Fruit fly (Drosophila melanogaster) whole organism, prepupa: ENCODE data around the gene CG13042.
A peak's percentile ranks its signal among the peaks of the same experiment; 100 is the strongest.

Source experiments
- Blimp-1 ChIP-seq: fragments of 200-800 bp; sonication (Bioruptor generic); optimal IDR thresholded peaks from 3 replicates; lab custom pipeline; 2017; ENCODE audit warnings: missing biosample characterization, missing genetic modification characterization, mild to moderate bottlenecking, moderate library complexity, missing genetic modification reagents
- CG10631 ChIP-seq: fragments of 200-800 bp; sonication (Bioruptor generic); optimal IDR thresholded peaks from 2 replicates; lab custom pipeline; 2016; ENCODE audit warnings: missing biosample characterization, missing genetic modification characterization
- CG10669 ChIP-seq: fragments of 200-800 bp; sonication (Bioruptor generic); optimal IDR thresholded peaks from 3 replicates; lab custom pipeline; 2018; ENCODE audit warnings: missing biosample characterization, mild to moderate bottlenecking, missing genetic modification characterization, moderate library complexity
- CG11294 ChIP-seq: fragments of 200-800 bp; sonication (Bioruptor generic); IDR thresholded peaks from 2 replicates; pipeline ENCODE4 v1.3.6; 2022; ENCODE audit warnings: missing biosample characterization, missing genetic modification characterization
- CG11762 ChIP-seq: fragments of 200-800 bp; sonication (Bioruptor generic); optimal IDR thresholded peaks from 3 replicates; lab custom pipeline; 2016; ENCODE audit warnings: missing biosample characterization, missing genetic modification characterization; ENCODE audit not compliant: insufficient read depth
- CG11902 ChIP-seq: fragments of 200-800 bp; sonication (Bioruptor generic); optimal IDR thresholded peaks from 3 replicates; lab custom pipeline; 2016; ENCODE audit warnings: missing biosample characterization, missing genetic modification characterization
- CG16779 ChIP-seq: fragments of 200-800 bp; sonication (Bioruptor generic); optimal IDR thresholded peaks from 3 replicates; lab custom pipeline; 2017; ENCODE audit warnings: missing biosample characterization, mild to moderate bottlenecking, missing genetic modification characterization
- CG3032 ChIP-seq: fragments of 200-800 bp; optimal IDR thresholded peaks from 2 replicates; lab custom pipeline; 2019; ENCODE audit warnings: missing biosample characterization, mild to moderate bottlenecking, missing genetic modification characterization, moderate library complexity
- CG31627 ChIP-seq: fragments of 200-800 bp; sonication (Bioruptor generic); optimal IDR thresholded peaks from 3 replicates; lab custom pipeline; 2016; ENCODE audit warnings: missing biosample characterization, missing genetic modification characterization
- CG32006 ChIP-seq: fragments of 200-800 bp; sonication (Bioruptor generic); optimal IDR thresholded peaks from 3 replicates; lab custom pipeline; 2017; ENCODE audit warnings: missing biosample characterization, mild to moderate bottlenecking, missing genetic modification characterization
- CG34406 ChIP-seq: fragments of 200-800 bp; sonication (Bioruptor generic); optimal IDR thresholded peaks from 3 replicates; lab custom pipeline; 2016; ENCODE audit warnings: missing biosample characterization, missing genetic modification characterization
- CG3919 ChIP-seq: fragments of 200-800 bp; sonication (Bioruptor generic); optimal IDR thresholded peaks from 3 replicates; lab custom pipeline; 2016; ENCODE audit warnings: missing biosample characterization, missing genetic modification characterization
- CG4318 ChIP-seq: fragments of 200-800 bp; sonication (Bioruptor generic); optimal IDR thresholded peaks from 3 replicates; lab custom pipeline; 2017; ENCODE audit warnings: missing biosample characterization, mild to moderate bottlenecking, missing genetic modification characterization
- CG6163 ChIP-seq: fragments of 200-800 bp; sonication (Bioruptor generic); IDR thresholded peaks from 3 replicates; pipeline ENCODE4 v1.3.6; 2022; ENCODE audit warnings: missing biosample characterization, missing genetic modification characterization
- CG6276 ChIP-seq: fragments of 200-800 bp; sonication (Bioruptor generic); optimal IDR thresholded peaks from 2 replicates; lab custom pipeline; 2017; ENCODE audit warnings: missing biosample characterization, mild to moderate bottlenecking, missing genetic modification characterization
- CG6792 ChIP-seq: fragments of 200-800 bp; sonication (Bioruptor generic); optimal IDR thresholded peaks from 3 replicates; lab custom pipeline; 2016; ENCODE audit warnings: missing biosample characterization, missing genetic modification characterization
- CG6808 ChIP-seq: fragments of 200-800 bp; sonication (Bioruptor generic); optimal IDR thresholded peaks from 3 replicates; lab custom pipeline; 2017; ENCODE audit warnings: missing biosample characterization, missing genetic modification characterization, mild to moderate bottlenecking, moderate library complexity, missing genetic modification reagents
- CG6854 ChIP-seq: fragments of 200-800 bp; sonication (Bioruptor generic); optimal IDR thresholded peaks from 2 replicates; lab custom pipeline; 2017; ENCODE audit warnings: missing biosample characterization, mild to moderate bottlenecking, missing genetic modification characterization
- CG7368 ChIP-seq: fragments of 200-800 bp; sonication (Bioruptor generic); optimal IDR thresholded peaks from 3 replicates; lab custom pipeline; 2016; ENCODE audit warnings: missing biosample characterization, missing genetic modification characterization
- CG8119 ChIP-seq: fragments of 200-800 bp; sonication (Bioruptor generic); IDR thresholded peaks from 3 replicates; pipeline ENCODE4 v1.3.6; 2022; ENCODE audit warnings: missing biosample characterization, missing genetic modification characterization
- CG8319 ChIP-seq: fragments of 200-800 bp; sonication (Bioruptor generic); optimal IDR thresholded peaks from 3 replicates; lab custom pipeline; 2016; ENCODE audit warnings: missing biosample characterization, missing genetic modification characterization
- CG8632 ChIP-seq: fragments of 200-800 bp; sonication (Bioruptor generic); optimal IDR thresholded peaks from 3 replicates; lab custom pipeline; 2016; ENCODE audit warnings: missing biosample characterization, missing genetic modification characterization
- CG9139 ChIP-seq: fragments of 200-800 bp; sonication (Bioruptor generic); optimal IDR thresholded peaks from 3 replicates; lab custom pipeline; 2017; ENCODE audit warnings: missing biosample characterization, mild to moderate bottlenecking, missing genetic modification characterization
- Eip75B ChIP-seq: fragments of 200-800 bp; sonication (Bioruptor generic); optimal IDR thresholded peaks from 3 replicates; lab custom pipeline; 2016; ENCODE audit warnings: missing biosample characterization, missing genetic modification characterization
- Eip78C ChIP-seq: fragments of 200-800 bp; sonication (Bioruptor generic); peaks from one replicate; lab custom pipeline; 2016; ENCODE audit warnings: missing biosample characterization, missing genetic modification characterization
- Eip93F ChIP-seq: fragments of 200-800 bp; sonication (Bioruptor generic); optimal IDR thresholded peaks from 2 replicates; lab custom pipeline; 2016; ENCODE audit warnings: missing biosample characterization, mild to moderate bottlenecking, missing genetic modification characterization
- Ets96B ChIP-seq: fragments of 200-800 bp; optimal IDR thresholded peaks from 2 replicates; lab custom pipeline; 2019; ENCODE audit warnings: missing biosample characterization, mild to moderate bottlenecking, missing genetic modification characterization, moderate library complexity
- Gug ChIP-seq: fragments of 200-800 bp; sonication (Bioruptor generic); IDR thresholded peaks from 2 replicates; pipeline ENCODE4 v1.3.6; 2022; ENCODE audit warnings: missing biosample characterization, missing genetic modification characterization
- Hr38 ChIP-seq: sonication (Bioruptor generic); optimal IDR thresholded peaks from 2 replicates; lab custom pipeline; 2016; ENCODE audit warnings: missing biosample characterization, missing genetic modification characterization
- Hr39 ChIP-seq: fragments of 200-800 bp; sonication (Bioruptor generic); optimal IDR thresholded peaks from 2 replicates; lab custom pipeline; 2016; ENCODE audit warnings: missing biosample characterization, missing genetic modification characterization
- Hr4 ChIP-seq: fragments of 200-800 bp; sonication (Bioruptor generic); optimal IDR thresholded peaks from 3 replicates; lab custom pipeline; 2016; ENCODE audit warnings: missing biosample characterization, missing genetic modification characterization
- Lpt ChIP-seq: fragments of 200-800 bp; sonication (Bioruptor generic); optimal IDR thresholded peaks from 3 replicates; lab custom pipeline; 2016; ENCODE audit warnings: missing biosample characterization, missing genetic modification characterization
- Met ChIP-seq: fragments of 200-800 bp; sonication (Bioruptor generic); optimal IDR thresholded peaks from 3 replicates; lab custom pipeline; 2016; ENCODE audit warnings: missing biosample characterization, missing genetic modification characterization
- OdsH ChIP-seq: fragments of 200-800 bp; sonication (Bioruptor generic); optimal IDR thresholded peaks from 3 replicates; lab custom pipeline; 2016; ENCODE audit warnings: missing biosample characterization, missing genetic modification characterization
- Smox ChIP-seq: fragments of 200-800 bp; sonication (Bioruptor generic); optimal IDR thresholded peaks from 3 replicates; lab custom pipeline; 2016; ENCODE audit warnings: missing biosample characterization, missing genetic modification characterization
- Sox102F ChIP-seq: fragments of 200-800 bp; sonication (Bioruptor generic); optimal IDR thresholded peaks from 2 replicates; lab custom pipeline; 2016; ENCODE audit warnings: missing biosample characterization, mild to moderate bottlenecking, missing genetic modification characterization
- Sox14 ChIP-seq: fragments of 200-800 bp; sonication (Bioruptor generic); optimal IDR thresholded peaks from 3 replicates; lab custom pipeline; 2016; ENCODE audit warnings: missing biosample characterization, missing genetic modification characterization
- Sox15 ChIP-seq: fragments of 200-800 bp; sonication (Bioruptor generic); optimal IDR thresholded peaks from 3 replicates; lab custom pipeline; 2016; ENCODE audit warnings: missing biosample characterization, missing genetic modification characterization
- acj6 ChIP-seq: fragments of 200-800 bp; sonication (Bioruptor generic); optimal IDR thresholded peaks from 3 replicates; lab custom pipeline; 2016; ENCODE audit warnings: missing biosample characterization, missing genetic modification characterization
- cyc ChIP-seq: fragments of 200-800 bp; sonication (Bioruptor generic); optimal IDR thresholded peaks from 3 replicates; lab custom pipeline; 2016; ENCODE audit warnings: missing biosample characterization, missing genetic modification characterization
- dac ChIP-seq: fragments of 200-800 bp; sonication (Bioruptor generic); optimal IDR thresholded peaks from 2 replicates; lab custom pipeline; 2017; ENCODE audit warnings: missing biosample characterization, mild to moderate bottlenecking, missing genetic modification characterization
- dsx ChIP-seq: fragments of 200-800 bp; optimal IDR thresholded peaks from 3 replicates; lab custom pipeline; 2019; ENCODE audit warnings: missing biosample characterization, mild to moderate bottlenecking, missing genetic modification characterization, moderate library complexity; ENCODE audit not compliant: poor library complexity, severe bottlenecking
- eg ChIP-seq: fragments of 200-800 bp; sonication (Bioruptor generic); IDR thresholded peaks from 3 replicates; pipeline ENCODE4 v1.3.6; 2022; ENCODE audit warnings: missing biosample characterization, missing genetic modification characterization
- esn ChIP-seq: fragments of 200-800 bp; sonication (Bioruptor generic); optimal IDR thresholded peaks from 2 replicates; lab custom pipeline; 2016; ENCODE audit warnings: missing biosample characterization, mild to moderate bottlenecking, missing genetic modification characterization, moderate library complexity
- fd59A ChIP-seq: fragments of 200-800 bp; sonication (Bioruptor generic); optimal IDR thresholded peaks from 2 replicates; lab custom pipeline; 2017; ENCODE audit warnings: missing biosample characterization, mild to moderate bottlenecking, missing genetic modification characterization, missing genetic modification reagents
- fd85E ChIP-seq: fragments of 200-800 bp; sonication (Bioruptor generic); optimal IDR thresholded peaks from 3 replicates; lab custom pipeline; 2016; ENCODE audit warnings: missing biosample characterization, missing genetic modification characterization
- lz ChIP-seq: fragments of 200-800 bp; sonication (Bioruptor generic); optimal IDR thresholded peaks from 3 replicates; lab custom pipeline; 2016; ENCODE audit warnings: missing biosample characterization, missing genetic modification characterization
- net ChIP-seq: fragments of 200-800 bp; sonication (Bioruptor generic); optimal IDR thresholded peaks from 3 replicates; lab custom pipeline; 2016; ENCODE audit warnings: missing biosample characterization, missing genetic modification characterization
- salr ChIP-seq, 2 experiments: fragments of 200-800 bp; sonication (Bioruptor generic); optimal IDR thresholded peaks; 3 replicates each; lab custom pipeline; 2016 to 2018; ENCODE audit warnings: missing biosample characterization in 2 of 2, missing genetic modification characterization in 2 of 2, mild to moderate bottlenecking in 1 of 2
- spab ChIP-seq: fragments of 200-800 bp; sonication (Bioruptor generic); optimal IDR thresholded peaks from 2 replicates; lab custom pipeline; 2017; ENCODE audit warnings: missing biosample characterization, mild to moderate bottlenecking, missing genetic modification characterization, missing genetic modification reagents
- ss ChIP-seq, 2 experiments: fragments of 200-800 bp; sonication (Bioruptor generic); optimal IDR thresholded peaks; 2 replicates in 1 of 2; 3 replicates in 1 of 2; lab custom pipeline; 2017 to 2018; ENCODE audit warnings: mild to moderate bottlenecking in 2 of 2, missing biosample characterization in 2 of 2, missing genetic modification characterization in 2 of 2, moderate library complexity in 1 of 2
- svp ChIP-seq: fragments of 200-800 bp; sonication (Bioruptor generic); peaks from one replicate; lab custom pipeline; 2016; ENCODE audit warnings: missing biosample characterization, missing genetic modification characterization
- vri ChIP-seq: fragments of 200-800 bp; sonication (Bioruptor generic); optimal IDR thresholded peaks from 3 replicates; lab custom pipeline; 2016; ENCODE audit warnings: missing biosample characterization, mild to moderate bottlenecking, missing genetic modification characterization

Gene CG13042

dm6 chr3L:16309972-16310371 is 1.7 kb upstream of the CG13042 start:
- TF ChIP-seq CG9139 (GFP tag; lab: Kevin White, UChicago) (no peak), dac (GFP tag; lab: Kevin White, UChicago) (peak; percentile 83), CG11762 (peak; percentile 8), lz (GFP tag; lab: Kevin White, UChicago) (peak; percentile 52), Eip78C (GFP tag; lab: Kevin White, UChicago) (peak; percentile 74), CG6163 (GFP tag; lab: Robert Waterston, UW) (peak; percentile 72; the same call in 2 of the 3 replicates), Met (GFP tag; lab: Kevin White, UChicago) (no peak), Gug (no peak), CG6792 (GFP tag; lab: Kevin White, UChicago) (peak; percentile 50), Eip75B (peak; percentile 61), CG8632 (GFP tag; lab: Kevin White, UChicago) (no peak), esn (GFP tag; lab: Kevin White, UChicago) (no peak), CG6808 (GFP tag; lab: Kevin White, UChicago) (no peak), acj6 (GFP tag; lab: Kevin White, UChicago) (peak; percentile 21), Sox102F (GFP tag; lab: Kevin White, UChicago) (no peak), Lpt (GFP tag; lab: Kevin White, UChicago) (peak; percentile 56), CG16779 (peak; percentile 37), CG7368 (GFP tag; lab: Kevin White, UChicago) (peak; percentile 16), CG11902 (no peak), eg (GFP tag; lab: Robert Waterston, UW) (peak; percentile 86), CG8119 (GFP tag; lab: Robert Waterston, UW) (peak; percentile 66), CG3032 (no peak), CG6854 (no peak), CG3919 (GFP tag; lab: Kevin White, UChicago) (peak; percentile 52), CG31627 (GFP tag; lab: Kevin White, UChicago) (no peak), Hr39 (GFP tag; lab: Kevin White, UChicago) (peak; percentile 10), Hr38 (GFP tag; lab: Kevin White, UChicago) (no peak), CG6276 (GFP tag; lab: Kevin White, UChicago) (peak; percentile 69), cyc (GFP tag; lab: Kevin White, UChicago) (no peak), CG10669 (GFP tag; lab: Kevin White, UChicago) (no peak), Sox14 (GFP tag; lab: Kevin White, UChicago) (peak; percentile 38), vri (GFP tag; lab: Kevin White, UChicago) (no peak), ss (GFP tag; optimal IDR thresholded peaks at IDR 0.05; lab: Kevin White, UChicago) (no peak), net (peak; percentile 29), Smox (GFP tag; lab: Kevin White, UChicago) (no peak), CG8319 (GFP tag; lab: Kevin White, UChicago) (no peak), Ets96B (tag; lab: Kevin White, UChicago) (no peak), Eip93F (GFP tag; lab: Kevin White, UChicago) (no peak), CG11294 (GFP tag; lab: Robert Waterston, UW) (peak; percentile 52), CG10631 (GFP tag; lab: Kevin White, UChicago) (peak; percentile 59), CG4318 (GFP tag; lab: Kevin White, UChicago) (peak; percentile 47), fd85E (GFP tag; lab: Kevin White, UChicago) (no peak), Blimp-1 (GFP tag; lab: Kevin White, UChicago) (no peak), dsx (GFP tag; lab: Kevin White, UChicago) (no peak), svp (no peak), Sox15 (GFP tag; lab: Kevin White, UChicago) (no peak), CG32006 (peak; percentile 80), fd59A (GFP tag; lab: Kevin White, UChicago) (no peak), OdsH (GFP tag; lab: Kevin White, UChicago) (peak; percentile 51), CG34406 (GFP tag; lab: Kevin White, UChicago) (no peak), Hr4 (GFP tag; lab: Kevin White, UChicago) (peak; percentile 77), salr (GFP tag; optimal IDR thresholded peaks at IDR 0.05; lab: Kevin White, UChicago) (peak in 1 of 2 experiments; percentile 44), spab (GFP tag; lab: Kevin White, UChicago) (no peak)
